Worm (Caenorhabditis elegans): ENCODE data around the gene trxr-2.

DNA sequence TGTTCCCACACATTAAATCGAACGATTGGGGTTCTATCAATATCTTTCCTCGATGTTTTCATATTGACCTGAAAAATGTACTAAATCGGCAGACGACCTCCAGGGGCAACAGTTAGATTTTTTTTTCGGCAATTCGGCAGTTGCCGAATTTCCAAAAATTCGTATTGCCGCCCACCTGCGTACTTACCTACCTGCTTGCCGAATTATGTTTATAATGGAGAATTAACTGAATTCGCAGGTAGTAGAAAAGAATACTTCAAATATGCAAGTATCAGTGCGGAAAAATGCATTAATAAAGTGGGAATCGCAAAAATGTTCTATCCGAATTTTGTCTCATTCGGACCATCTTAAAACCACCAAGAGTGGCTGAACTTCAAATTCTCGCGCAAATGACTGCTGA lies 43.9 kb upstream of the trxr-2 start:
- TF ChIP-seq nhr-237 (tag; optimal IDR thresholded peaks at IDR 0.05) (no peak), ceh-8 (GFP tag; optimal IDR thresholded peaks at IDR 0.05) (no peak), elt-2 (tag; optimal IDR thresholded peaks at IDR 0.05) (no peak)
